Worm (Caenorhabditis elegans): ENCODE measurements around the gene T07G12.3.

- TF ChIP-seq die-1 (tag; optimal IDR thresholded peaks at IDR 0.05): no peak
- no peak for TF ChIP-seq unc-130 (GFP tag; optimal IDR thresholded peaks at IDR 0.05)
- no peak for TF ChIP-seq lin-35 (GFP tag; optimal IDR thresholded peaks at IDR 0.05)
- no peak for TF ChIP-seq C06A6.2 (GFP tag; conservative IDR thresholded peaks at IDR 0.05)
- no peak for TF ChIP-seq nfya-1 (tag; optimal IDR thresholded peaks at IDR 0.05; ENCODE audit: borderline replicate concordance, insufficient read depth)
- no peak for TF ChIP-seq F57A8.1 (GFP tag; optimal IDR thresholded peaks at IDR 0.05)
Observed at ce11 chrIV:10577600-10577999, 43.9 kb downstream of the T07G12.3 start.

Measured in whole organism, young adult.